Fruit fly (Drosophila melanogaster) S2 (cell line): ENCODE measurements around the gene CG9458.

ENCODE experiments used
- CG8478 ChIP-seq: fragments of >200 bp; optimal IDR thresholded peaks from 2 replicates; lab custom pipeline; 2018
- CTCF ChIP-seq, 2 experiments: fragments of >200 bp; optimal IDR thresholded peaks; 2 replicates each; lab custom pipeline; 2018

DNA sequence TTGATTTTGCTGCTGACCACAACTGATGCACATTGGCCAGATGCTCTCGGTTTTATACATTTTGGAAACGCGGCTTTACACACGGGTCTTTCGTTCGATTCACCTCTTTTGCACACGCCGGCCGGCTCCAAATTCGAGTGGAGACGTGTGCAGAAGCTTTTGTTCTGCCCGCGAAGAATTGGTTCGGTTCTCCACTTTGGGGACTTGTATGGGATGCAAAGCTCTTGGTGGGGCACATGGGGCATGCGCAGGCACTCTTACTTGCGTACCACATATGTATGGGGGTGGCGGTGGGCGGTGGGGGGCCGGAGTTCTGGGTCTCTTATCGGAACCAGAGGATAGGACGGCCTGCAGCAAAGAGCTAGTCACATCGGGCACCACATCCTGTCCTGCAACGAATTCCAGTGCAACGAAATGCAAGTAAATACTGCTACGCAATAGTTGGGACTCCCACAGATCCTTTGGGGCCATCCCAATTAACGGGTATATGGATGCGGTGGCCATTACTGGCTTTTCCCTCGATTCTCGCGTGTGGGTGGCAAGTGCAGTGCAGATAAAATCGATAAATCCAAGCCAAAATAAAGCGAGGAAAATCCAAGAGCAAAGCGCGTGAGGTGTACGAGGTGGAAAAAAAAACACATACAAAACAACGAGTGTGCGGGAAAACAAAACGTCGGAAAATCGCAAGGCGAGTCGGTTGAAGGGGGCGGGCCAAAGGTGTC lies 35.2 kb downstream of the CG9458 start, which contains the start of the genes MtnA and CG8500:
- no peak for TF ChIP-seq CTCF (optimal IDR thresholded peaks at IDR 0.05; lab: Kevin White, UChicago)
- no peak for TF ChIP-seq CG8478 (lab: Kevin White, UChicago)
